Worm (Caenorhabditis elegans): ENCODE measurements around the gene ZC190.2.

Gene ZC190.2

DNA sequence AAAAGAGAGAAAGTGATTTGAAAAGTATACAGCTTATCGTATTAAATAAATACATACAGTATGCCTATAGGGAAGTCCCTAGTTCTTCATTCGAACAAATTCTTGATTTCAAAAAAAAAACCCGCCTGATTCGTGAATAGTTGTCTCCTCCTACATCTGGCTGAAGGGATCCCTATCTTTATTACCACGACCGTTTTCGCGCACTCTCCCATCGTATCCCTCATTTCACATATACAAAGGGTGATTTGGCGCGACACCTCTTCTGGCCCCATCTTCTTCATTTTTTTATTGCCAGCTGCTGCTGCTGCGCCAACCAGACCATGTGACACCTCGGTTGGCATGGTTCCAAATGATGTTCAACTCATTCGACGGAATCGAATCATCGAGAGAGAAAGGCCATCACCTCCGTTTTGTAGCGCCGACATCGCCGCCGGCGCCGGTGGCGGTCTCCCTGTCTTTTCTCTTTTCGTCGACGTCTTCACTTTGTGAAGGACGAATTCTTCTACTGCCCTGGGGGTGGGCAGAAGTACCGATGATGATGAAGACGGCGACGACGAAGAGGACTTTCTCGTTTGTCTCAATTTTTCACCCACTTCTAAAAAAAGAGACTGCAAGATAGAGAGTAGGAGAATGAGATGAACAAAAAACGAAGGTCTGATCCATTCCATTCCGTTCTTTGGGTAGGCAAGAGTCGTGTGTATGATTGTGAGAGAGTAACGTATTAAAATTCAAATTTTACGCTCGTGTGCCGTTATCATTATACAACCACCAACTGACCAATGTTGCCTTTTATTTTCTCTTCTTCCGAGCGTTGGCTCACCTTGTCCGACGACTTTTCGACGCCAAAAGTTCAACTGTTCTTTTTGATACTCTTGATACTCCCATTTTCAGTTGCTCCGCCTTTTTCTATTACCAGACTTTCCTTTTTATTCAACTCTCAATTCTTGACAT is 18.8 kb upstream of the ZC190.2 start (continued):
- TF ChIP-seq hlh-11 (tag; optimal IDR thresholded peaks at IDR 0.05) (peak; percentile 69), lsy-2 (tag; optimal IDR thresholded peaks at IDR 0.05) (peak in 1 of 2 experiments; percentile 17), daf-8 (GFP tag; IDR thresholded peaks at IDR 0.05) (no peak), T26A8.4 (GFP tag; IDR thresholded peaks at IDR 0.05) (no peak), spr-1 (tag; optimal IDR thresholded peaks at IDR 0.05) (no peak), dmd-8 (GFP tag; IDR thresholded peaks at IDR 0.05) (no peak), saeg-2 (GFP tag; IDR thresholded peaks at IDR 0.05) (0 out of 2 replicates have a peak, but pooled peaks have one; percentile 25), hlh-30 (tag; optimal IDR thresholded peaks at IDR 0.05; ENCODE audit: insufficient read depth) (peak; percentile 49), F10B5.3 (tag; optimal IDR thresholded peaks at IDR 0.05) (no peak), nhr-76 (tag; optimal IDR thresholded peaks at IDR 0.05) (no peak), egl-43 (GFP tag; IDR thresholded peaks at IDR 0.05) (no peak), zip-2 (tag; optimal IDR thresholded peaks at IDR 0.05) (no peak), ceh-62 (tag; optimal IDR thresholded peaks at IDR 0.05) (no peak), Y48G9A.11 (GFP tag; IDR thresholded peaks at IDR 0.05) (no peak), set-16 (GFP tag; IDR thresholded peaks at IDR 0.05) (peak; percentile 74), aha-1 (tag) (peak; percentile 51), ceh-32 (tag; optimal IDR thresholded peaks at IDR 0.05; ENCODE audit: poor library complexity) (no peak), skn-1 (tag; optimal IDR thresholded peaks at IDR 0.05) (no peak), mep-1 (tag; optimal IDR thresholded peaks at IDR 0.05) (peak; percentile 53), ceh-20 (GFP tag; IDR thresholded peaks at IDR 0.05) (no peak)

DNA sequence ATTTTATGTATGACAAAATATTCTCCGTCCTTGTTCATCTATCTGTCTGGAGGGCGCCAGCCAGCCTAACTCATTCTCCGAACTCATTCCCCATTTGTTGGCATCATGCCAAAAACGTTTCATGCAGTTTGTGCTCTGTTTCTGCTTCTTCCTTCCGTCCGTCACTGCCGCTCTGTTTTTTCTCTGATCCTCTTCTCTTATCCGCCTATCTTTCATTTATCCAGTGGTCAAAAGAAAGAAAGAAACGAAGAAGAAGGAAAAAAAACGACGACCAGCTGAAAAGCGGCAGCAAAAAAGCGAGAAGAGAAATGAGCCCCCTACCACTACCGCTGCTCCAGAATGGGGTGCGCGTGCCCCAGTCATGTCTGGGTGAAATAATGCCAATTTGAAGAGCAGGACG is 18.1 kb upstream of the ZC190.2 start:
- TF ChIP-seq unc-62 (GFP tag; optimal IDR thresholded peaks at IDR 0.05 in 1 of 2) (peak in 1 of 2 experiments; percentile 96), unc-62 (tag; optimal IDR thresholded peaks at IDR 0.05) (no peak), dpl-1 (GFP tag; optimal IDR thresholded peaks at IDR 0.05) (no peak), duxl-1 (tag; optimal IDR thresholded peaks at IDR 0.05; ENCODE audit: poor library complexity) (peak; percentile 3), lin-13 (GFP tag; optimal IDR thresholded peaks at IDR 0.05) (no peak), hlh-11 (tag; optimal IDR thresholded peaks at IDR 0.05) (peak; percentile 45), rbr-2 (tag; optimal IDR thresholded peaks at IDR 0.05) (peak; percentile 8), mdl-1 (tag; optimal IDR thresholded peaks at IDR 0.05) (peak in 1 of 2 experiments; percentile 54), hmg-1.1 (GFP tag; IDR thresholded peaks at IDR 0.05) (peak; percentile 46; the same call in 1 of the 2 replicates), D1046.2 (GFP tag; IDR thresholded peaks at IDR 0.05) (no peak), T20F7.1 (GFP tag; optimal IDR thresholded peaks at IDR 0.05) (no peak), hif-1 (tag; optimal IDR thresholded peaks at IDR 0.05) (peak in 1 of 2 experiments; percentile 4), set-16 (GFP tag; IDR thresholded peaks at IDR 0.05) (peak; percentile 40), hlh-30 (tag; optimal IDR thresholded peaks at IDR 0.05; ENCODE audit: insufficient read depth) (peak; percentile 62), saeg-2 (GFP tag; IDR thresholded peaks at IDR 0.05) (no peak), mes-2 (tag; optimal IDR thresholded peaks at IDR 0.05; ENCODE audit: poor library complexity, severe bottlenecking) (peak; percentile 10), nhr-28 (tag; optimal IDR thresholded peaks at IDR 0.05) (no peak), nhr-10 (tag; optimal IDR thresholded peaks at IDR 0.05) (no peak), dmd-6 (GFP tag; IDR thresholded peaks at IDR 0.05) (no peak), mep-1 (tag; optimal IDR thresholded peaks at IDR 0.05) (peak; percentile 17), madf-9 (GFP tag; conservative IDR thresholded peaks at IDR 0.05) (no peak), sdz-12 (GFP tag; optimal IDR thresholded peaks at IDR 0.05) (no peak), egl-43 (GFP tag; IDR thresholded peaks at IDR 0.05) (0 out of 2 replicates have a peak, but pooled peaks have one; percentile 45), lsy-2 (tag; optimal IDR thresholded peaks at IDR 0.05) (peak in 1 of 2 experiments; percentile 28), nhr-48 (tag; optimal IDR thresholded peaks at IDR 0.05) (peak; percentile 10)
